Worm (Caenorhabditis elegans) whole organism, midembryonic: ENCODE results near the gene lgc-10.

ENCODE experiments used
- flt-1 ChIP-seq: fragments of 200-800 bp; sonication (Bioruptor generic); IDR thresholded peaks from 2 replicates; pipeline ENCODE4 v1.3.6; 2022; ENCODE audit warnings: missing genetic modification characterization, missing compliant biosample characterization
- klf-2 ChIP-seq: fragments of 200-800 bp; sonication (Bioruptor generic); conservative IDR thresholded peaks from 2 replicates; pipeline ENCODE4 v1.3.6; 2022; ENCODE audit warnings: missing genetic modification reagents, missing genetic modification characterization, missing compliant biosample characterization
- med-1 ChIP-seq: sonication (generic microtip); optimal IDR thresholded peaks from 2 replicates; lab custom pipeline; 2017; ENCODE audit warnings: missing genetic modification characterization, mild to moderate bottlenecking, missing compliant biosample characterization, antibody characterized with exemption, missing genetic modification reagents; ENCODE audit not compliant: insufficient read depth
- ref-1 ChIP-seq: fragments of 200-800 bp; sonication (Bioruptor generic); conservative IDR thresholded peaks from 2 replicates; pipeline ENCODE4 v1.3.6; 2022; ENCODE audit warnings: missing genetic modification reagents, missing genetic modification characterization, missing compliant biosample characterization
- ztf-23 ChIP-seq: fragments of 200-800 bp; sonication (Bioruptor generic); IDR thresholded peaks from 2 replicates; pipeline ENCODE4 v1.3.6; 2022; ENCODE audit warnings: missing genetic modification reagents, missing genetic modification characterization, missing compliant biosample characterization

DNA sequence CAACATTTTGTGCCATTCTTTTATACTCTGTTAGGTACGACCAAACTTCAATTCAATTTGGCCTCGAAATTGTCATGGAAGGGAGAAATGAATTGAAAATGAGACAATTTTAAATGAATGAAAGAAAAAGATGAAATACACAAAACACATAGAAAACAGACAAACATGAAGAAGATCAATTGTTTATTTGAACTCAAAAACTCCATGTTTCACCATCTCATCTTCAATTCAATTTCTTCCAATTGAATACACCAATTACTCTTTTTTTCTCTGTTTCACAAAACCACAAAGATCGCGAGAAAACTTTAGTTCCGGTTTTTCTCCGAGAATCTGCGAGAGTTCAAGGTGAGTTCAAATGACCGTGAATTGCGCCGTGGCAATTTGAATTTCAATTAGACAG, 30.1 kb downstream of the lgc-10 start:
- no peak for TF ChIP-seq ztf-23 (GFP tag; lab: Robert Waterston, UW)
- no peak for TF ChIP-seq flt-1 (GFP tag; lab: Robert Waterston, UW)
- no peak for TF ChIP-seq klf-2
- TF ChIP-seq ref-1 (GFP tag; lab: Robert Waterston, UW), result no peak
- no peak for TF ChIP-seq med-1 (GFP tag; lab: Kevin White, UChicago)
